Worm (Caenorhabditis elegans): ENCODE results near the gene best-5.

Gene best-5

DNA sequence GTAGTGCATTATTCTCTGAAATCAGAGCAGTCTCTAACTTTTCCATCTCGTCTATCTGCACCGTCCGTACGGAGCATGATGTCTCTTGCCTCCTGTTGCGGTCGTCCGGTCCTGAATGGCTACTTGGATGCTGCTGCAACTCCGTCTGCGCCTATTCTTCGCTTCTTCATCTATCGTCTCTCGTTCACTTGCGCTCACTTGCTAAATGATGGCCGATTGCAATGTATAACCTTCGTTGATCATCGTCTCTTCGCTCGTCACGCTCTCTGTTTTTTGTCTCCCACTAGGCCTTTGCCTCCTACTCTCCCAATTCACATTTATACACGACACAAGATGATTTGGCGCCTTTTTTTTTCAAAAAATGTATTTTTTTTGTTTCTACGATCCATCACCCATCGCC, 7.3 kb upstream of the best-5 start (continued):
- no peak for TF ChIP-seq ceh-82 (tag; optimal IDR thresholded peaks at IDR 0.05)
- no peak for TF ChIP-seq eor-1 (tag; optimal IDR thresholded peaks at IDR 0.05)

DNA sequence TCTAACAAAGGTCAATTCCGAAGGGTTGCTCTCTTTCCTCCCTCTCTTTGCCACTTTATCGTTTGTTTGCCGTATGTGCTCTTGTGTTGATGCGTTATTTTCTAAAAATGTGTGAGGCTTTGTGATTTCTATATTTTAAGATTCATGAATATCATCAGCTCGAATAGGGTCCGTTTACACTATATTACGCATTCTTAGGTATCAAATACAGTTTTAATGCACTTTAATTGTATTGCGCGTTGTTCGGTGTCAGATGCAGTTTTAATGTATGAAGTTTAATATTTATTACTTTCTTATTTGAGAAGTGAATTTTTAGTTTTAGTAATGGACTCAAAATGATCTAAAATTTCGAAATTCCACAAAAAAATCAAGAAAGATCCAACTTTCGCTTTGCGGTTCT, 6.4 kb upstream of the best-5 start, which contains the start of gene bud-31:
TSS of gene bud-31 (minus strand) at position 101 of the 400 bp plus-strand sequence.
- TF ChIP-seq lin-15B (tag; optimal IDR thresholded peaks at IDR 0.05) (no peak), ZK546.5 (tag; optimal IDR thresholded peaks at IDR 0.05) (no peak), elt-3 (tag; optimal IDR thresholded peaks at IDR 0.05) (no peak), nhr-23 (tag; optimal IDR thresholded peaks at IDR 0.05) (no peak), ceh-9 (tag; optimal IDR thresholded peaks at IDR 0.05) (no peak), unc-62 (GFP tag; optimal IDR thresholded peaks at IDR 0.05) (no peak), pqm-1 (tag; optimal IDR thresholded peaks at IDR 0.05) (no peak), nhr-11 (tag; optimal IDR thresholded peaks at IDR 0.05) (no peak), aly-2 (tag; optimal IDR thresholded peaks at IDR 0.05) (no peak), nhr-25 (tag; optimal IDR thresholded peaks at IDR 0.05) (no peak), mdl-1 (tag; optimal IDR thresholded peaks at IDR 0.05) (no peak)

DNA sequence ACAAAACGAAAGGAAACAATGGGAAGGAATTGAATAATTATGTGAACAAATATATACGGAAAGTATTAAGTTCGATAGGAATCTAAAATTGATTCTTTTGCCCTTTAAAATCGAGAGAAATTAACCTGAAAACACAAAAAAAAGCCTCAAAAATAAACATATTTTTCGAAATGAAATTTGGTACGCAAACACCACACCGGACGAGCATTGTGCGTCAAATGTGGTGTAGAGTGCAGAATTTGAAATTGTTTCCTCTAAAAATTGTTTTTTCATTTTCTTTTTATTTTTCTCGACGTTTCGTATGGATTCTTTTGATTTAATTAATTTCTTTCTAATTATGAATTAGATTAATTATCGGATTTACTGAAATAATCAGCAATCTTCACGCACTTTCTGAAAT, 5.3 kb upstream of the best-5 start:
- no peak for TF ChIP-seq pqm-1 (tag; optimal IDR thresholded peaks at IDR 0.05)
- TF ChIP-seq nhr-237 (tag; optimal IDR thresholded peaks at IDR 0.05), result no peak
- peak; percentile 52 for TF ChIP-seq nfya-1 (tag; optimal IDR thresholded peaks at IDR 0.05; ENCODE audit: insufficient read depth)
- TF ChIP-seq skn-1 (tag; optimal IDR thresholded peaks at IDR 0.05), result no peak
- no peak for TF ChIP-seq daf-12 (tag; optimal IDR thresholded peaks at IDR 0.05)
- no peak for TF ChIP-seq R02D3.7 (tag; optimal IDR thresholded peaks at IDR 0.05)
- no peak for TF ChIP-seq lsy-12 (tag; optimal IDR thresholded peaks at IDR 0.05)
- TF ChIP-seq ceh-9 (tag; optimal IDR thresholded peaks at IDR 0.05), result no peak
- no peak for TF ChIP-seq nhr-28 (tag; optimal IDR thresholded peaks at IDR 0.05)
- peak; percentile 6 for TF ChIP-seq nhr-25 (tag; optimal IDR thresholded peaks at IDR 0.05)
- TF ChIP-seq aly-2 (tag; optimal IDR thresholded peaks at IDR 0.05), result no peak
- TF ChIP-seq eor-1 (tag; optimal IDR thresholded peaks at IDR 0.05), result no peak
- TF ChIP-seq ama-1 (optimal IDR thresholded peaks at IDR 0.05), result no peak
- TF ChIP-seq unc-62 (GFP tag; optimal IDR thresholded peaks at IDR 0.05), result no peak
- peak; percentile 28 for TF ChIP-seq pha-4 (tag; optimal IDR thresholded peaks at IDR 0.05)
- TF ChIP-seq ztf-11 (tag; optimal IDR thresholded peaks at IDR 0.05), result no peak
- no peak for TF ChIP-seq fos-1 (tag; optimal IDR thresholded peaks at IDR 0.05)
- TF ChIP-seq elt-2 (tag; optimal IDR thresholded peaks at IDR 0.05), result no peak
- TF ChIP-seq ceh-28 (tag; optimal IDR thresholded peaks at IDR 0.05), result no peak
- no peak for TF ChIP-seq egl-27 (tag; optimal IDR thresholded peaks at IDR 0.05)
- no peak for TF ChIP-seq mdl-1 (tag; optimal IDR thresholded peaks at IDR 0.05)
- no peak for TF ChIP-seq nhr-12 (tag; optimal IDR thresholded peaks at IDR 0.05)
- TF ChIP-seq lin-15B (tag; optimal IDR thresholded peaks at IDR 0.05), result peak; percentile 19
- TF ChIP-seq zag-1 (tag; optimal IDR thresholded peaks at IDR 0.05), result no peak
- TF ChIP-seq sea-2 (GFP tag; optimal IDR thresholded peaks at IDR 0.05), result no peak
- TF ChIP-seq ceh-82 (tag; optimal IDR thresholded peaks at IDR 0.05), result no peak
- no peak for TF ChIP-seq nhr-67 (tag; optimal IDR thresholded peaks at IDR 0.05)
- TF ChIP-seq fkh-2 (tag; optimal IDR thresholded peaks at IDR 0.05), result no peak
- TF ChIP-seq snpc-4 (tag; optimal IDR thresholded peaks at IDR 0.05), result no peak
- TF ChIP-seq ceh-16 (tag; optimal IDR thresholded peaks at IDR 0.05), result no peak
- TF ChIP-seq mml-1 (tag; optimal IDR thresholded peaks at IDR 0.05), result no peak
- no peak for TF ChIP-seq ZK546.5 (tag; optimal IDR thresholded peaks at IDR 0.05)
- TF ChIP-seq jun-1 (tag; optimal IDR thresholded peaks at IDR 0.05), result no peak
- TF ChIP-seq elt-3 (tag; optimal IDR thresholded peaks at IDR 0.05), result no peak
- TF ChIP-seq lin-39 (tag; optimal IDR thresholded peaks at IDR 0.05), result no peak
- TF ChIP-seq egl-5 (tag; optimal IDR thresholded peaks at IDR 0.05), result no peak
- no peak for TF ChIP-seq nhr-23 (tag; optimal IDR thresholded peaks at IDR 0.05)
- TF ChIP-seq hmg-11 (tag; optimal IDR thresholded peaks at IDR 0.05), result peak; percentile 16
- no peak for TF ChIP-seq tbx-2 (tag; optimal IDR thresholded peaks at IDR 0.05)
- TF ChIP-seq nhr-11 (tag; optimal IDR thresholded peaks at IDR 0.05), result no peak
- TF ChIP-seq ztf-4 (tag; optimal IDR thresholded peaks at IDR 0.05), result no peak
- no peak for TF ChIP-seq elt-1 (tag; optimal IDR thresholded peaks at IDR 0.05)
- no peak for TF ChIP-seq unc-39 (tag; optimal IDR thresholded peaks at IDR 0.05)
- no peak for TF ChIP-seq fkh-10 (GFP tag; optimal IDR thresholded peaks at IDR 0.05)
